Fruit fly (Drosophila melanogaster): Measurements from ENCODE around the gene dan.

dan gene

DNA sequence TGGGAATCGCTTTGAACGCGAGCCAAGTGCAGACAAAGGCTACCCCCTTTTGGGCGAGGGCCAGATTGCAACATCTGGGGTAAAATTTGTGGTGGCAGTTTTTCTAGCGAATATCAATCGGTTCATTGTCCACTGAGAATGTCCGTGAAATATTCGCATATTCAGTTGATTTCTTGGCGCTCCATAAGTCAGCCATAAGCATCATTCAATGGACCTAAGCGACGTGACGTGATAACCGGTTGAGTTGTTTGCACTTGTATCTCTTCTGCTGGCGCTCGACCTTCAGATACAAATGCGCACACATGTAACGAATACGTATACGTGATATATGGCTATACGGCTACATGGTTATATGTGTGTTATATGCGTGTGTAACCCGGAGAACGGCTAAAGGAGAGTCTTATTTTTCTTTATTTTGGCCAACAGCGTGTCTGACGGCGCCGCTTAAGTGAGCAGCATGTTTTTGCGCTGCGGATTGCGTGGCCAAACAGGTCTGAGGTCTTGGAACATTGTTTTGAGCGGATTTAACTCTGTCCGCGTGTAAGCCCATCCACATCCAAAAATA lies 21.3 kb downstream of the dan start (continued):
- TF ChIP-seq Hmx (GFP tag; optimal IDR thresholded peaks at IDR 0.05) (no peak), amos (GFP tag; IDR thresholded peaks at IDR 0.05; ENCODE audit: partially characterized antibody) (0 out of 2 replicates have a peak, but pooled peaks have one; percentile 13), abd-A (tag; optimal IDR thresholded peaks at IDR 0.05) (peak; percentile 62), chinmo (GFP tag; IDR thresholded peaks at IDR 0.05; ENCODE audit: partially characterized antibody) (peak; percentile 88; the same call in 2 of the 4 replicates), Dip2 (GFP tag; IDR thresholded peaks at IDR 0.05) (no peak), Mes4 (GFP tag; optimal IDR thresholded peaks at IDR 0.05) (no peak), CG13775 (GFP tag; optimal IDR thresholded peaks at IDR 0.05) (no peak), CG9437 (GFP tag; optimal IDR thresholded peaks at IDR 0.05) (no peak), fru (optimal IDR thresholded peaks at IDR 0.05) (no peak), CG9876 (GFP tag; optimal IDR thresholded peaks at IDR 0.05) (no peak), hkb (optimal IDR thresholded peaks at IDR 0.05) (no peak), hkb (GFP tag; IDR thresholded peaks at IDR 0.05) (0 out of 2 replicates have a peak, but pooled peaks have one; percentile 17), CG3281 (GFP tag; optimal IDR thresholded peaks at IDR 0.05) (no peak), NC2β (GFP tag; optimal IDR thresholded peaks at IDR 0.05) (no peak), NfI (GFP tag; optimal IDR thresholded peaks at IDR 0.05) (no peak), jigr1 (GFP tag; IDR thresholded peaks at IDR 0.05) (no peak), CG3726 (GFP tag; IDR thresholded peaks at IDR 0.05) (no peak), CG10565 (GFP tag; optimal IDR thresholded peaks at IDR 0.05) (no peak), CG3995 (GFP tag; optimal IDR thresholded peaks at IDR 0.05) (no peak), CG1792 (GFP tag; optimal IDR thresholded peaks at IDR 0.05) (no peak), emc (GFP tag; optimal IDR thresholded peaks at IDR 0.05) (no peak), cg (GFP tag; optimal IDR thresholded peaks at IDR 0.05) (peak; percentile 66), CG14860 (GFP tag; IDR thresholded peaks at IDR 0.05; ENCODE audit: partially characterized antibody) (no peak), tna (GFP tag; IDR thresholded peaks at IDR 0.05; ENCODE audit: partially characterized antibody) (no peak), Lpt (GFP tag; optimal IDR thresholded peaks at IDR 0.05) (no peak), CG11696 (GFP tag; IDR thresholded peaks at IDR 0.05) (no peak), HLH54F (GFP tag; optimal IDR thresholded peaks at IDR 0.05) (no peak), CG12942 (GFP tag; optimal IDR thresholded peaks at IDR 0.05) (no peak), CG10543 (GFP tag; optimal IDR thresholded peaks at IDR 0.05) (peak; percentile 63), CG11398 (GFP tag; optimal IDR thresholded peaks at IDR 0.05) (no peak), CG10321 (GFP tag; IDR thresholded peaks at IDR 0.05) (no peak), NFAT (GFP tag; IDR thresholded peaks at IDR 0.05) (no peak), Sry-β (GFP tag; optimal IDR thresholded peaks at IDR 0.05) (no peak), nau (GFP tag; optimal IDR thresholded peaks at IDR 0.05) (no peak), Fer3 (tag; optimal IDR thresholded peaks at IDR 0.05) (no peak), lola (GFP tag; optimal IDR thresholded peaks at IDR 0.05) (no peak), CG3065 (GFP tag; optimal IDR thresholded peaks at IDR 0.05) (no peak), Ravus (GFP tag; IDR thresholded peaks at IDR 0.05) (no peak), mam (GFP tag; optimal IDR thresholded peaks at IDR 0.05) (no peak), ase (GFP tag; IDR thresholded peaks at IDR 0.05) (no peak), eyg (GFP tag; optimal IDR thresholded peaks at IDR 0.05) (no peak), TFAM (GFP tag; optimal IDR thresholded peaks at IDR 0.05) (no peak), Hsf (GFP tag; optimal IDR thresholded peaks at IDR 0.05) (no peak), scrt (GFP tag; optimal IDR thresholded peaks at IDR 0.05) (no peak), CG11085 (GFP tag; IDR thresholded peaks at IDR 0.05) (no peak), Tbp (GFP tag; optimal IDR thresholded peaks at IDR 0.05) (no peak), Eip74EF (GFP tag; optimal IDR thresholded peaks at IDR 0.05) (peak in 1 of 2 experiments; percentile 38), shn (GFP tag; optimal IDR thresholded peaks at IDR 0.05) (no peak), caup (GFP tag; optimal IDR thresholded peaks at IDR 0.05; ENCODE audit: severe bottlenecking) (no peak), nom (GFP tag; optimal IDR thresholded peaks at IDR 0.05) (peak; percentile 7), Med (GFP tag) (peak; percentile 68)

Measured in whole organism, embryonic.